Fruit fly (Drosophila melanogaster) whole organism, embryonic: Measurements from ENCODE around the gene CG4631.

ENCODE experiments used
- Atf6 ChIP-seq: fragments of 200-800 bp; sonication (Bioruptor generic); IDR thresholded peaks from 2 replicates; pipeline ENCODE4 v1.3.6; 2022; ENCODE audit warnings: missing biosample characterization, missing genetic modification characterization
- Bgb ChIP-seq: fragments of 200-800 bp; sonication (Bioruptor generic); IDR thresholded peaks from 2 replicates; pipeline ENCODE4 v1.3.6; 2022; ENCODE audit warnings: missing biosample characterization, missing genetic modification characterization; ENCODE audit not compliant: partially characterized antibody
- CG11085 ChIP-seq: fragments of 200-800 bp; sonication (Bioruptor generic); IDR thresholded peaks from 2 replicates; pipeline ENCODE4 v1.3.6; 2022; ENCODE audit warnings: missing biosample characterization, missing genetic modification characterization
- CG11398 ChIP-seq: fragments of 200-800 bp; sonication (Bioruptor generic); optimal IDR thresholded peaks from 2 replicates; lab custom pipeline; 2016; ENCODE audit warnings: missing biosample characterization, missing genetic modification characterization
- CG11695 ChIP-seq: fragments of 200-800 bp; sonication (Bioruptor generic); IDR thresholded peaks from 3 replicates; pipeline ENCODE4 v1.3.6; 2022; ENCODE audit warnings: missing biosample characterization, missing genetic modification characterization
- CG12155 ChIP-seq: fragments of 200-800 bp; sonication (Bioruptor generic); optimal IDR thresholded peaks from 3 replicates; lab custom pipeline; 2016; ENCODE audit warnings: missing biosample characterization, missing genetic modification characterization
- CG12219 ChIP-seq: fragments of 200-800 bp; sonication (Bioruptor generic); optimal IDR thresholded peaks from 3 replicates; lab custom pipeline; 2018; ENCODE audit warnings: missing biosample characterization, mild to moderate bottlenecking, missing genetic modification characterization
- CG12299 ChIP-seq: fragments of 200-800 bp; sonication (Bioruptor generic); optimal IDR thresholded peaks from 2 replicates; lab custom pipeline; 2018; ENCODE audit warnings: missing biosample characterization, mild to moderate bottlenecking, missing genetic modification characterization
- CG13296 ChIP-seq: fragments of 200-800 bp; sonication (Bioruptor generic); optimal IDR thresholded peaks from 3 replicates; lab custom pipeline; 2018; ENCODE audit warnings: missing biosample characterization, mild to moderate bottlenecking, missing genetic modification characterization
- CG13424 ChIP-seq: fragments of 200-800 bp; sonication (Bioruptor generic); optimal IDR thresholded peaks from 2 replicates; lab custom pipeline; 2019; ENCODE audit warnings: missing biosample characterization, mild to moderate bottlenecking, missing genetic modification characterization, moderate library complexity
- CG13624 ChIP-seq: fragments of 200-800 bp; sonication (Bioruptor generic); optimal IDR thresholded peaks from 2 replicates; lab custom pipeline; 2016; ENCODE audit warnings: missing biosample characterization, missing genetic modification characterization
- CG13894 ChIP-seq: fragments of 200-800 bp; sonication (Bioruptor generic); optimal IDR thresholded peaks from 3 replicates; lab custom pipeline; 2018; ENCODE audit warnings: missing biosample characterization, mild to moderate bottlenecking, missing genetic modification characterization, moderate library complexity
- CG15269 ChIP-seq: fragments of 200-800 bp; sonication (Bioruptor generic); optimal IDR thresholded peaks from 2 replicates; lab custom pipeline; 2018; ENCODE audit warnings: missing biosample characterization, mild to moderate bottlenecking, missing genetic modification characterization, moderate library complexity
- CG17829 ChIP-seq: fragments of 200-800 bp; optimal IDR thresholded peaks from 2 replicates; lab custom pipeline; 2019; ENCODE audit warnings: missing biosample characterization, mild to moderate bottlenecking, missing genetic modification characterization, moderate library complexity
- CG17912 ChIP-seq: fragments of 200-800 bp; sonication (Bioruptor generic); optimal IDR thresholded peaks from 2 replicates; lab custom pipeline; 2018; ENCODE audit warnings: missing biosample characterization, mild to moderate bottlenecking, missing genetic modification characterization
- CG18619 ChIP-seq: fragments of 200-800 bp; sonication (Bioruptor generic); optimal IDR thresholded peaks from 3 replicates; lab custom pipeline; 2017; ENCODE audit warnings: missing biosample characterization, mild to moderate bottlenecking, missing genetic modification characterization
- CG32767 ChIP-seq: fragments of 200-800 bp; sonication (Bioruptor generic); IDR thresholded peaks from 2 replicates; pipeline ENCODE4 v1.3.6; 2022; ENCODE audit warnings: missing biosample characterization, missing genetic modification characterization
- CG3281 ChIP-seq: fragments of 200-800 bp; sonication (Bioruptor generic); optimal IDR thresholded peaks from 3 replicates; lab custom pipeline; 2017; ENCODE audit warnings: missing biosample characterization, mild to moderate bottlenecking, missing genetic modification characterization
- CG4617 ChIP-seq: fragments of 200-800 bp; sonication (Bioruptor generic); optimal IDR thresholded peaks from 3 replicates; lab custom pipeline; 2016; ENCODE audit warnings: missing biosample characterization, missing genetic modification characterization, borderline replicate concordance
- CG7372 ChIP-seq: fragments of 200-800 bp; sonication (Bioruptor generic); IDR thresholded peaks from 2 replicates; pipeline ENCODE4 v1.3.6; 2022; ENCODE audit warnings: missing biosample characterization, missing genetic modification characterization
- CG9876 ChIP-seq: fragments of 200-800 bp; sonication (Bioruptor generic); optimal IDR thresholded peaks from 2 replicates; lab custom pipeline; 2016; ENCODE audit warnings: missing biosample characterization, missing genetic modification characterization
- Camta ChIP-seq: fragments of 200-800 bp; sonication (Bioruptor generic); optimal IDR thresholded peaks from 2 replicates; lab custom pipeline; 2016; ENCODE audit warnings: missing biosample characterization, missing genetic modification characterization
- Deaf1 ChIP-seq: fragments of 200-800 bp; optimal IDR thresholded peaks from 3 replicates; lab custom pipeline; 2019; ENCODE audit warnings: missing biosample characterization, mild to moderate bottlenecking, missing genetic modification characterization, moderate library complexity
- Dll ChIP-seq: fragments of 200-800 bp; sonication (Bioruptor generic); IDR thresholded peaks from 4 replicates; pipeline ENCODE4 v1.3.6; 2022; ENCODE audit warnings: missing biosample characterization, missing genetic modification characterization; ENCODE audit not compliant: partially characterized antibody
- Drgx ChIP-seq: fragments of 200-800 bp; sonication (Bioruptor generic); IDR thresholded peaks from 2 replicates; pipeline ENCODE4 v1.3.6; 2022; ENCODE audit warnings: missing biosample characterization, missing genetic modification characterization
- Jarid2 ChIP-seq: fragments of 200-800 bp; sonication (Bioruptor generic); optimal IDR thresholded peaks from 3 replicates; lab custom pipeline; 2017; ENCODE audit warnings: mild to moderate bottlenecking, missing biosample characterization, missing genetic modification reagents, missing genetic modification characterization
- Mes4 ChIP-seq: fragments of 200-800 bp; sonication (Bioruptor generic); optimal IDR thresholded peaks from 2 replicates; lab custom pipeline; 2016; ENCODE audit warnings: missing biosample characterization, missing genetic modification characterization
- YL-1 ChIP-seq: fragments of 200-800 bp; sonication (Bioruptor generic); optimal IDR thresholded peaks from 3 replicates; lab custom pipeline; 2017; ENCODE audit warnings: missing biosample characterization, mild to moderate bottlenecking, missing genetic modification characterization
- cad ChIP-seq: fragments of >200 bp; optimal IDR thresholded peaks from 2 replicates; lab custom pipeline; 2017; ENCODE audit warnings: missing biosample characterization, missing genetic modification characterization
- crp ChIP-seq, 2 experiments: fragments of 200-800 bp; sonication (Bioruptor generic); optimal IDR thresholded peaks; 2 replicates in 1 of 2; 3 replicates in 1 of 2; lab custom pipeline; 2017; ENCODE audit warnings: missing biosample characterization in 2 of 2, missing genetic modification characterization in 2 of 2, mild to moderate bottlenecking in 1 of 2, moderate library complexity in 1 of 2
- da ChIP-seq: fragments of 200-800 bp; sonication (Bioruptor generic); optimal IDR thresholded peaks from 2 replicates; lab custom pipeline; 2016; ENCODE audit warnings: missing biosample characterization, missing genetic modification characterization
- en ChIP-seq: fragments of 200-800 bp; sonication (Bioruptor generic); optimal IDR thresholded peaks from 2 replicates; lab custom pipeline; 2016; ENCODE audit warnings: missing biosample characterization, missing genetic modification characterization
- ewg ChIP-seq: fragments of 200-800 bp; sonication (Bioruptor generic); optimal IDR thresholded peaks from 3 replicates; lab custom pipeline; 2017; ENCODE audit warnings: mild to moderate bottlenecking, missing biosample characterization, missing genetic modification reagents, missing genetic modification characterization
- gcm ChIP-seq: fragments of 200-800 bp; sonication (Bioruptor generic); optimal IDR thresholded peaks from 2 replicates; lab custom pipeline; 2019; ENCODE audit warnings: missing biosample characterization, mild to moderate bottlenecking, missing genetic modification characterization, moderate library complexity
- grau ChIP-seq: fragments of 200-800 bp; optimal IDR thresholded peaks from 3 replicates; lab custom pipeline; 2019; ENCODE audit warnings: missing biosample characterization, mild to moderate bottlenecking, missing genetic modification characterization, moderate library complexity
- gro ChIP-seq: fragments of 200-800 bp; sonication (Bioruptor generic); optimal IDR thresholded peaks from 2 replicates; lab custom pipeline; 2016; ENCODE audit warnings: missing biosample characterization, missing genetic modification characterization
- hbn ChIP-seq: fragments of 200-800 bp; sonication (Bioruptor generic); IDR thresholded peaks from 2 replicates; pipeline ENCODE4 v1.3.6; 2022; ENCODE audit warnings: missing biosample characterization, missing genetic modification characterization; ENCODE audit not compliant: partially characterized antibody
- hth ChIP-seq: fragments of >200 bp; optimal IDR thresholded peaks from 2 replicates; lab custom pipeline; 2017; ENCODE audit warnings: inconsistent platforms
- kni ChIP-seq: fragments of 200-800 bp; sonication (Bioruptor generic); optimal IDR thresholded peaks from 3 replicates; lab custom pipeline; 2017; ENCODE audit warnings: mild to moderate bottlenecking, missing biosample characterization, missing genetic modification reagents, missing genetic modification characterization
- mirr ChIP-seq: fragments of 200-800 bp; sonication (Bioruptor generic); optimal IDR thresholded peaks from 3 replicates; lab custom pipeline; 2018; ENCODE audit warnings: missing biosample characterization, mild to moderate bottlenecking, missing genetic modification characterization
- nom ChIP-seq: fragments of 200-800 bp; sonication (Bioruptor generic); optimal IDR thresholded peaks from 2 replicates; lab custom pipeline; 2017; ENCODE audit warnings: missing biosample characterization, missing genetic modification characterization, mild to moderate bottlenecking, moderate library complexity, missing genetic modification reagents
- p53 ChIP-seq: fragments of 200-800 bp; sonication (Bioruptor generic); optimal IDR thresholded peaks from 2 replicates; lab custom pipeline; 2016; ENCODE audit warnings: missing biosample characterization, missing genetic modification characterization
- pho ChIP-seq: fragments of 200-800 bp; sonication (Bioruptor generic); optimal IDR thresholded peaks from 2 replicates; lab custom pipeline; 2016; ENCODE audit warnings: missing biosample characterization, missing genetic modification characterization
- pros ChIP-seq: fragments of 200-800 bp; sonication (Bioruptor generic); optimal IDR thresholded peaks from 3 replicates; lab custom pipeline; 2019; ENCODE audit warnings: missing biosample characterization, mild to moderate bottlenecking, missing genetic modification characterization, moderate library complexity
- salm ChIP-seq: fragments of 200-800 bp; sonication (Bioruptor generic); optimal IDR thresholded peaks from 2 replicates; lab custom pipeline; 2018; ENCODE audit warnings: missing biosample characterization, mild to moderate bottlenecking, missing genetic modification characterization
- schlank ChIP-seq: fragments of 200-800 bp; sonication (Bioruptor generic); optimal IDR thresholded peaks from 2 replicates; lab custom pipeline; 2018; ENCODE audit warnings: missing biosample characterization, mild to moderate bottlenecking, missing genetic modification characterization
- sna ChIP-seq: fragments of 200-800 bp; sonication (Bioruptor generic); IDR thresholded peaks from 2 replicates; pipeline ENCODE4 v1.3.6; 2022; ENCODE audit warnings: missing biosample characterization, missing genetic modification characterization; ENCODE audit not compliant: partially characterized antibody
- twi ChIP-seq: fragments of 200-800 bp; optimal IDR thresholded peaks from 2 replicates; lab custom pipeline; 2019; ENCODE audit warnings: missing biosample characterization, mild to moderate bottlenecking, missing genetic modification characterization, moderate library complexity
- z ChIP-seq: fragments of 200-800 bp; sonication (Bioruptor generic); IDR thresholded peaks from 3 replicates; pipeline ENCODE4 v1.3.6; 2022; ENCODE audit warnings: missing biosample characterization, missing genetic modification characterization

Gene CG4631

DNA sequence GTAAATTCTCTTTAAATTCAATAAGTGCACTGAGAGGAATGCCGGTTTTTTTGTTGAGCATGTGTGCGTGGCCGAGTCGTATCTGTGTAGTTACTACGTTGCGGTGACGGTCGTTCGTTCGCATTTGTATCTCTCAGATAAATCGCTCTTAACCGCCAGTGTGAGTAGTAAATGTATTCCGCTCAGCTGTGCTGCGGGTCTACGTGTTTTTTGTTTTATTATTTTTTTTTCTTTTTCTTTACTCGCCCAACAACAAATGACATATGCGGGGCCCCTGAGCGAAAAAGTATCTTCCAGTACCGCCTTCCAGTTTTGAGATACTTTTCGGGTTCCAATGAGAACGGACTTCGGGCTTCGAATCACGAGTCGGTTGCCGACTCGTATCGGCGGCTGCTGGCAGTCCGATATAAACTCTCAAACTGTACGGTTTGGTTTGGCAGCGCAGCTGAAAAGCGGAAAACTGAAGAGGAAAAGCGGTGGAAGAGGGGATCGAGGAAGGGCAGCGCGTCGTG, 5.6 kb upstream of the CG4631 start (continued):
- TF ChIP-seq nom (GFP tag; lab: Kevin White, UChicago) (peak; percentile 99), sna (GFP tag; lab: Robert Waterston, UW) (peak; percentile 68), pho (GFP tag; lab: Kevin White, UChicago) (peak; percentile 14), YL-1 (GFP tag; lab: Kevin White, UChicago) (peak; percentile 8), hbn (GFP tag; lab: Robert Waterston, UW) (0 out of 2 replicates have a peak, but pooled peaks have one; percentile 37), pros (GFP tag; lab: Kevin White, UChicago) (peak; percentile 96), CG12219 (peak; percentile 6), schlank (tag; lab: Kevin White, UChicago) (no peak), Camta (GFP tag; lab: Kevin White, UChicago) (peak; percentile 4), gcm (peak; percentile 79), CG3281 (GFP tag; lab: Kevin White, UChicago) (peak; percentile 16), p53 (GFP tag; lab: Kevin White, UChicago) (peak; percentile 14), Bgb (peak; percentile 77), cad (peak; percentile 77), CG11085 (GFP tag; lab: Robert Waterston, UW) (no peak; the same call in 1 of the 2 replicates), CG18619 (GFP tag; lab: Kevin White, UChicago) (no peak), CG13894 (tag; lab: Kevin White, UChicago) (peak; percentile 71), hth (lab: Kevin White, UChicago) (no peak), CG13296 (GFP tag; lab: Kevin White, UChicago) (peak; percentile 41), CG7372 (GFP tag; lab: Robert Waterston, UW) (no peak), CG17829 (tag; lab: Kevin White, UChicago) (peak; percentile 51), en (GFP tag; lab: Kevin White, UChicago) (no peak), CG15269 (peak; percentile 11), Drgx (GFP tag; lab: Robert Waterston, UW) (peak; percentile 96), CG13424 (no peak), gro (GFP tag; lab: Kevin White, UChicago) (peak; percentile 59), Deaf1 (peak; percentile 100), CG32767 (GFP tag; lab: Robert Waterston, UW) (peak; percentile 42; the same call in 1 of the 2 replicates), grau (tag; lab: Kevin White, UChicago) (no peak), CG12155 (no peak), kni (GFP tag; lab: Kevin White, UChicago) (peak; percentile 96), CG9876 (GFP tag; lab: Kevin White, UChicago) (peak; percentile 2), da (GFP tag; lab: Kevin White, UChicago) (peak; percentile 18), Dll (GFP tag; lab: Robert Waterston, UW) (peak; percentile 48; the same call in 1 of the 4 replicates), CG11695 (0 out of 3 replicates have a peak, but pooled peaks have one; percentile 22), crp (GFP tag; optimal IDR thresholded peaks at IDR 0.05; lab: Kevin White, UChicago) (peak in 1 of 2 experiments; percentile 31), CG13624 (GFP tag; lab: Kevin White, UChicago) (peak; percentile 32), Atf6 (GFP tag; lab: Robert Waterston, UW) (peak; percentile 52; the same call in 1 of the 2 replicates), twi (tag; lab: Kevin White, UChicago) (peak; percentile 9), salm (tag; lab: Kevin White, UChicago) (peak; percentile 5), CG11398 (GFP tag; lab: Kevin White, UChicago) (peak; percentile 11), ewg (GFP tag; lab: Kevin White, UChicago) (no peak), Jarid2 (GFP tag; lab: Kevin White, UChicago) (peak; percentile 100), mirr (GFP tag; lab: Kevin White, UChicago) (peak; percentile 58), Mes4 (peak; percentile 5), CG17912 (GFP tag; lab: Kevin White, UChicago) (peak; percentile 14), CG12299 (tag; lab: Kevin White, UChicago) (peak; percentile 31), z (GFP tag; lab: Robert Waterston, UW) (peak; percentile 92), CG4617 (GFP tag; lab: Kevin White, UChicago) (no peak)
